Fruit fly (Drosophila melanogaster): ENCODE results near the gene Cpr72Ea.
A peak's percentile ranks its signal among the peaks of the same experiment; 100 is the strongest.

Gene Cpr72Ea

dm6 chr3L:16364182-16364581, 1.8 kb downstream of the Cpr72Ea start (continued):
- no peak for TF ChIP-seq jumu (GFP tag; optimal IDR thresholded peaks at IDR 0.05)
- TF ChIP-seq CG15011 (GFP tag; optimal IDR thresholded peaks at IDR 0.05) = no peak
- TF ChIP-seq HLH4C (GFP tag; IDR thresholded peaks at IDR 0.05; ENCODE audit: partially characterized antibody) = no peak
- TF ChIP-seq grn (GFP tag; optimal IDR thresholded peaks at IDR 0.05) = no peak
- no peak for TF ChIP-seq CG13287 (GFP tag; IDR thresholded peaks at IDR 0.05; ENCODE audit: partially characterized antibody)
- no peak for TF ChIP-seq chinmo (GFP tag; IDR thresholded peaks at IDR 0.05; ENCODE audit: partially characterized antibody)
- TF ChIP-seq CG7786 (GFP tag; optimal IDR thresholded peaks at IDR 0.05) = no peak
- TF ChIP-seq lbe (GFP tag; optimal IDR thresholded peaks at IDR 0.05) = peak; percentile 47
- no peak for TF ChIP-seq tup (GFP tag; optimal IDR thresholded peaks at IDR 0.05)
- no peak for TF ChIP-seq CG10321 (GFP tag; IDR thresholded peaks at IDR 0.05)
- no peak for TF ChIP-seq Rfx (GFP tag; IDR thresholded peaks at IDR 0.05)
- no peak for TF ChIP-seq org-1 (GFP tag; optimal IDR thresholded peaks at IDR 0.05)
- TF ChIP-seq CG31365 (tag; optimal IDR thresholded peaks at IDR 0.05) = no peak
- TF ChIP-seq cg (GFP tag; optimal IDR thresholded peaks at IDR 0.05) = no peak
- TF ChIP-seq Hmr (GFP tag; optimal IDR thresholded peaks at IDR 0.05) = no peak
- TF ChIP-seq CG16813 (GFP tag; IDR thresholded peaks at IDR 0.05; ENCODE audit: partially characterized antibody) = no peak
- TF ChIP-seq Fer1 (GFP tag; optimal IDR thresholded peaks at IDR 0.05) = no peak
- TF ChIP-seq wek (GFP tag; optimal IDR thresholded peaks at IDR 0.05) = no peak
- TF ChIP-seq tgo (GFP tag; IDR thresholded peaks at IDR 0.05) = no peak
- TF ChIP-seq Gsc (GFP tag; IDR thresholded peaks at IDR 0.05) = no peak
- peak in 1 of 2 experiments; percentile 64 for TF ChIP-seq bsh (GFP tag; optimal IDR thresholded peaks at IDR 0.05)
- TF ChIP-seq Drgx (GFP tag; IDR thresholded peaks at IDR 0.05) = peak; percentile 63
- TF ChIP-seq CG34422 (GFP tag; IDR thresholded peaks at IDR 0.05) = no peak

dm6 chr3L:16364599-16364998, 2.2 kb downstream of the Cpr72Ea start, which contains the start of gene Cpr72Eb:
TSS of gene Cpr72Eb (plus strand) at chr3L:16364899.
- TF ChIP-seq hth (optimal IDR thresholded peaks at IDR 0.05) (no peak), Med (GFP tag) (no peak), CG1792 (GFP tag; optimal IDR thresholded peaks at IDR 0.05) (no peak), CG13624 (GFP tag; optimal IDR thresholded peaks at IDR 0.05) (no peak), Tbp (GFP tag; optimal IDR thresholded peaks at IDR 0.05) (no peak), CG10462 (GFP tag; optimal IDR thresholded peaks at IDR 0.05) (no peak), vvl (GFP tag; IDR thresholded peaks at IDR 0.05) (no peak), onecut (GFP tag; IDR thresholded peaks at IDR 0.05) (no peak), CG7745 (tag; optimal IDR thresholded peaks at IDR 0.05) (no peak), h (optimal IDR thresholded peaks at IDR 0.05) (no peak), CG12236 (GFP tag; optimal IDR thresholded peaks at IDR 0.05) (no peak), CG10979 (tag; optimal IDR thresholded peaks at IDR 0.05) (no peak), CG8359 (GFP tag; optimal IDR thresholded peaks at IDR 0.05; ENCODE audit: borderline replicate concordance) (no peak), sc (optimal IDR thresholded peaks at IDR 0.05) (no peak), sc (GFP tag; optimal IDR thresholded peaks at IDR 0.05) (no peak), crol (GFP tag; IDR thresholded peaks at IDR 0.05) (no peak), tll (GFP tag; optimal IDR thresholded peaks at IDR 0.05) (no peak), CG12071 (GFP tag; optimal IDR thresholded peaks at IDR 0.05) (no peak), CG11560 (tag; IDR thresholded peaks at IDR 0.05) (no peak), amos (GFP tag; IDR thresholded peaks at IDR 0.05; ENCODE audit: partially characterized antibody) (no peak), Xrp1 (GFP tag; IDR thresholded peaks at IDR 0.05) (no peak)
